Worm (Caenorhabditis elegans): Measurements from ENCODE around the gene dolk-1.

DNA sequence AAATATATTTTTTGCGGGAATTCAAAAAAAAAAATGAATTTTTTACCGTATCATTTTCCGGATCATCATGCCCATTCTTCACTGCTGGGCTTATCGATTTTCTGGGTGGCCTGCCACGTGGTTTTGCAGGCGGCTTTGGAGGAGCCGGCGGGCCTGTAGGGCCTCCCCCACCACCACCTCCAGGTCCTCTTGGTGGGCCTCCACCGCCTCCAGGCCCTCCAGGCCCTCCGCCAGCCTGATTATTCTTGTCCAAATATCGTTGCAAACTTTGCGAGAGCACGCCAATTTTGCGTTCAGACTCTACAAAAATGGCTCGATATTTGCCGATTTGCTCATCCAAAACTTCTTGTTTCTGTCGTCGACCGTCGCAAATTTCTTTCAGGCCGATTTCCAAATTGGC lies 17.7 kb upstream of the dolk-1 start:
- no peak for TF ChIP-seq him-1 (tag; optimal IDR thresholded peaks at IDR 0.05)
- TF ChIP-seq W03F9.2 (tag; optimal IDR thresholded peaks at IDR 0.05), result no peak
